Fruit fly (Drosophila melanogaster) whole organism, embryonic: ENCODE data around the gene Snx27.
A peak's percentile ranks its signal among the peaks of the same experiment; 100 is the strongest.

Experiments
- Ada2b ChIP-seq: fragments of 200-800 bp; sonication (Bioruptor generic); IDR thresholded peaks from 2 replicates; pipeline ENCODE4 v1.3.6; 2022; ENCODE audit warnings: missing biosample characterization, missing genetic modification characterization
- Antp ChIP-seq: fragments of 200-800 bp; sonication (Bioruptor generic); optimal IDR thresholded peaks from 3 replicates; lab custom pipeline; 2016; ENCODE audit warnings: missing biosample characterization, missing genetic modification characterization
- Asciz ChIP-seq: fragments of 200-800 bp; sonication (Bioruptor generic); optimal IDR thresholded peaks from 2 replicates; lab custom pipeline; 2017; ENCODE audit warnings: missing biosample characterization, mild to moderate bottlenecking, missing genetic modification characterization, missing genetic modification reagents
- Atf6 ChIP-seq: fragments of 200-800 bp; sonication (Bioruptor generic); IDR thresholded peaks from 2 replicates; pipeline ENCODE4 v1.3.6; 2022; ENCODE audit warnings: missing biosample characterization, missing genetic modification characterization
- B-H2 ChIP-seq: fragments of 200-800 bp; sonication (Bioruptor generic); optimal IDR thresholded peaks from 2 replicates; lab custom pipeline; 2018; ENCODE audit warnings: missing biosample characterization, mild to moderate bottlenecking, missing genetic modification characterization
- Blimp-1 ChIP-seq: fragments of 200-800 bp; sonication (Bioruptor generic); optimal IDR thresholded peaks from 3 replicates; lab custom pipeline; 2018; ENCODE audit warnings: missing biosample characterization, missing genetic modification characterization, mild to moderate bottlenecking, moderate library complexity, missing genetic modification reagents
- CG12155 ChIP-seq: fragments of 200-800 bp; sonication (Bioruptor generic); optimal IDR thresholded peaks from 3 replicates; lab custom pipeline; 2016; ENCODE audit warnings: missing biosample characterization, missing genetic modification characterization
- CG12744 ChIP-seq: fragments of 200-800 bp; sonication (Bioruptor generic); optimal IDR thresholded peaks from 2 replicates; lab custom pipeline; 2016; ENCODE audit warnings: missing biosample characterization, missing genetic modification characterization
- CG14441 ChIP-seq: fragments of 200-800 bp; sonication (Bioruptor generic); IDR thresholded peaks from 2 replicates; pipeline ENCODE4 v1.3.6; 2022; ENCODE audit warnings: missing biosample characterization, missing genetic modification characterization
- CG2199 ChIP-seq: fragments of 200-800 bp; sonication (Bioruptor generic); IDR thresholded peaks from 3 replicates; pipeline ENCODE4 v1.3.6; 2022; ENCODE audit warnings: missing biosample characterization, missing genetic modification characterization
- CG30431 ChIP-seq: fragments of 200-800 bp; sonication (Bioruptor generic); optimal IDR thresholded peaks from 2 replicates; lab custom pipeline; 2017; ENCODE audit warnings: missing biosample characterization, missing genetic modification characterization
- CG31441 ChIP-seq: fragments of 200-800 bp; sonication (Bioruptor generic); IDR thresholded peaks from 2 replicates; pipeline ENCODE4 v1.3.6; 2022; ENCODE audit warnings: missing biosample characterization, missing genetic modification characterization
- CG33213 ChIP-seq: fragments of 200-800 bp; sonication (Bioruptor generic); optimal IDR thresholded peaks from 3 replicates; lab custom pipeline; 2016; ENCODE audit warnings: missing biosample characterization, missing genetic modification characterization
- CG34376 ChIP-seq: fragments of 200-800 bp; sonication (Bioruptor generic); optimal IDR thresholded peaks from 2 replicates; lab custom pipeline; 2018; ENCODE audit warnings: missing biosample characterization, mild to moderate bottlenecking, missing genetic modification characterization
- CG3838 ChIP-seq: fragments of 200-800 bp; sonication (Bioruptor generic); optimal IDR thresholded peaks from 3 replicates; lab custom pipeline; 2016; ENCODE audit warnings: missing biosample characterization, missing genetic modification characterization
- CG7928 ChIP-seq: fragments of 200-800 bp; sonication (Bioruptor generic); optimal IDR thresholded peaks from 2 replicates; lab custom pipeline; 2017; ENCODE audit warnings: missing biosample characterization, mild to moderate bottlenecking, missing genetic modification characterization
- CG8089 ChIP-seq: fragments of 200-800 bp; sonication (Bioruptor generic); optimal IDR thresholded peaks from 3 replicates; lab custom pipeline; 2016; ENCODE audit warnings: missing biosample characterization, missing genetic modification characterization
- CG8359 ChIP-seq: fragments of 200-800 bp; sonication (Bioruptor generic); optimal IDR thresholded peaks from 2 replicates; lab custom pipeline; 2017; ENCODE audit warnings: missing biosample characterization, mild to moderate bottlenecking, missing genetic modification characterization, borderline replicate concordance
- CG9727 ChIP-seq: fragments of 200-800 bp; sonication (Bioruptor generic); optimal IDR thresholded peaks from 3 replicates; lab custom pipeline; 2017; ENCODE audit warnings: missing biosample characterization, mild to moderate bottlenecking, missing genetic modification characterization
- CG9876 ChIP-seq: fragments of 200-800 bp; sonication (Bioruptor generic); optimal IDR thresholded peaks from 2 replicates; lab custom pipeline; 2016; ENCODE audit warnings: missing biosample characterization, missing genetic modification characterization
- CoRest ChIP-seq: fragments of 200-800 bp; sonication (Bioruptor generic); optimal IDR thresholded peaks from 3 replicates; lab custom pipeline; 2018; ENCODE audit warnings: missing biosample characterization, mild to moderate bottlenecking, missing genetic modification characterization, moderate library complexity
- Doc2 ChIP-seq: fragments of 200-800 bp; sonication (Bioruptor generic); IDR thresholded peaks from 2 replicates; pipeline ENCODE4 v1.3.6; 2022; ENCODE audit warnings: missing biosample characterization, missing genetic modification characterization
- GATAe ChIP-seq: fragments of 200-800 bp; sonication (Bioruptor generic); conservative IDR thresholded peaks from 2 replicates; pipeline ENCODE4 v1.3.6; 2022; ENCODE audit warnings: missing biosample characterization, missing genetic modification characterization
- Hand ChIP-seq: fragments of 200-800 bp; sonication (Bioruptor generic); optimal IDR thresholded peaks from 2 replicates; lab custom pipeline; 2017; ENCODE audit warnings: mild to moderate bottlenecking, missing biosample characterization, missing genetic modification reagents, missing genetic modification characterization
- Hmx ChIP-seq: fragments of 200-800 bp; sonication (Bioruptor generic); optimal IDR thresholded peaks from 2 replicates; lab custom pipeline; 2016; ENCODE audit warnings: missing biosample characterization, missing genetic modification characterization
- Hr39 ChIP-seq: fragments of >200 bp; optimal IDR thresholded peaks from 2 replicates; lab custom pipeline; 2017
- Jarid2 ChIP-seq: fragments of 200-800 bp; sonication (Bioruptor generic); optimal IDR thresholded peaks from 3 replicates; lab custom pipeline; 2017; ENCODE audit warnings: mild to moderate bottlenecking, missing biosample characterization, missing genetic modification reagents, missing genetic modification characterization
- Lhr ChIP-seq: fragments of 200-800 bp; sonication (Bioruptor generic); optimal IDR thresholded peaks from 3 replicates; lab custom pipeline; 2017; ENCODE audit warnings: mild to moderate bottlenecking, missing biosample characterization, missing genetic modification reagents, missing genetic modification characterization
- NFAT ChIP-seq: fragments of 200-800 bp; sonication (Bioruptor generic); IDR thresholded peaks from 2 replicates; pipeline ENCODE4 v1.3.6; 2022; ENCODE audit warnings: missing biosample characterization, missing genetic modification characterization
- NK7.1 ChIP-seq: fragments of 200-800 bp; sonication (Bioruptor generic); optimal IDR thresholded peaks from 3 replicates; lab custom pipeline; 2016; ENCODE audit warnings: missing biosample characterization, missing genetic modification characterization
- Optix ChIP-seq: fragments of 200-800 bp; sonication (Bioruptor generic); IDR thresholded peaks from 3 replicates; pipeline ENCODE4 v1.3.6; 2022; ENCODE audit warnings: missing biosample characterization, missing genetic modification characterization
- Taf1 ChIP-seq: fragments of 200-800 bp; sonication (Bioruptor generic); IDR thresholded peaks from 2 replicates; pipeline ENCODE4 v1.3.6; 2022; ENCODE audit warnings: missing biosample characterization, missing genetic modification characterization
- al ChIP-seq: fragments of 200-800 bp; sonication (Bioruptor generic); IDR thresholded peaks from 2 replicates; pipeline ENCODE4 v1.3.6; 2022; ENCODE audit warnings: missing biosample characterization, missing genetic modification characterization
- bbx ChIP-seq: fragments of 200-800 bp; sonication (Bioruptor generic); IDR thresholded peaks from 2 replicates; pipeline ENCODE4 v1.3.6; 2022; ENCODE audit warnings: missing biosample characterization, missing genetic modification characterization; ENCODE audit not compliant: partially characterized antibody
- danr ChIP-seq: fragments of 200-800 bp; sonication (Bioruptor generic); IDR thresholded peaks from 2 replicates; pipeline ENCODE4 v1.3.6; 2022; ENCODE audit warnings: missing biosample characterization, missing genetic modification characterization
- ems ChIP-seq: fragments of 200-800 bp; sonication (Bioruptor generic); optimal IDR thresholded peaks from 3 replicates; lab custom pipeline; 2016; ENCODE audit warnings: missing biosample characterization, missing genetic modification characterization
- fd102C ChIP-seq: fragments of 200-800 bp; sonication (Bioruptor generic); optimal IDR thresholded peaks from 2 replicates; lab custom pipeline; 2018; ENCODE audit warnings: missing biosample characterization, mild to moderate bottlenecking, missing genetic modification characterization, moderate library complexity
- ftz-f1 ChIP-seq: fragments of 200-800 bp; sonication (Bioruptor generic); optimal IDR thresholded peaks from 2 replicates; lab custom pipeline; 2016; ENCODE audit warnings: missing biosample characterization, missing genetic modification characterization
- oc ChIP-seq: fragments of 200-800 bp; sonication (Bioruptor generic); optimal IDR thresholded peaks from 2 replicates; lab custom pipeline; 2018; ENCODE audit warnings: missing biosample characterization, mild to moderate bottlenecking, missing genetic modification characterization, moderate library complexity
- peb ChIP-seq: fragments of 200-800 bp; sonication (Bioruptor generic); IDR thresholded peaks from 2 replicates; pipeline ENCODE4 v1.3.6; 2022; ENCODE audit warnings: missing biosample characterization, missing genetic modification characterization
- sc ChIP-seq, 3 experiments: fragments of >200 bp in 2 of 3; fragments of 200-800 bp in 1 of 3; sonication (Bioruptor generic) in 1 of 3; optimal IDR thresholded peaks; 2 replicates in 2 of 3; 3 replicates in 1 of 3; lab custom pipeline; 2017; ENCODE audit warnings: mild to moderate bottlenecking in 1 of 3, missing biosample characterization in 1 of 3, missing genetic modification characterization in 1 of 3, missing genetic modification reagents in 1 of 3
- seq ChIP-seq: fragments of 200-800 bp; sonication (Bioruptor generic); IDR thresholded peaks from 2 replicates; pipeline ENCODE4 v1.3.6; 2022; ENCODE audit warnings: missing biosample characterization, missing genetic modification characterization
- so ChIP-seq: fragments of 200-800 bp; sonication (Bioruptor generic); IDR thresholded peaks from 3 replicates; pipeline ENCODE4 v1.3.6; 2022; ENCODE audit warnings: missing biosample characterization, missing genetic modification characterization
- tgo ChIP-seq: fragments of 200-800 bp; sonication (Bioruptor generic); IDR thresholded peaks from 3 replicates; pipeline ENCODE4 v1.3.6; 2022; ENCODE audit warnings: missing biosample characterization, missing genetic modification characterization
- tup ChIP-seq: fragments of 200-800 bp; sonication (Bioruptor generic); optimal IDR thresholded peaks from 2 replicates; lab custom pipeline; 2016; ENCODE audit warnings: missing biosample characterization, mild to moderate bottlenecking, missing genetic modification characterization, moderate library complexity
- tx ChIP-seq: fragments of 200-800 bp; sonication (Bioruptor generic); optimal IDR thresholded peaks from 2 replicates; lab custom pipeline; 2016; ENCODE audit warnings: missing biosample characterization, missing genetic modification characterization
- vnd ChIP-seq: fragments of 200-800 bp; sonication (Bioruptor generic); IDR thresholded peaks from 3 replicates; pipeline ENCODE4 v1.3.6; 2022; ENCODE audit warnings: missing biosample characterization, missing genetic modification characterization; ENCODE audit not compliant: partially characterized antibody
- zen2 ChIP-seq: fragments of 200-800 bp; sonication (Bioruptor generic); IDR thresholded peaks from 3 replicates; pipeline ENCODE4 v1.3.6; 2022; ENCODE audit warnings: missing biosample characterization, missing genetic modification characterization; ENCODE audit not compliant: partially characterized antibody
- zfh2 ChIP-seq: fragments of 200-800 bp; sonication (Bioruptor generic); optimal IDR thresholded peaks from 2 replicates; lab custom pipeline; 2016; ENCODE audit warnings: missing biosample characterization, missing genetic modification characterization

Snx27 gene

DNA sequence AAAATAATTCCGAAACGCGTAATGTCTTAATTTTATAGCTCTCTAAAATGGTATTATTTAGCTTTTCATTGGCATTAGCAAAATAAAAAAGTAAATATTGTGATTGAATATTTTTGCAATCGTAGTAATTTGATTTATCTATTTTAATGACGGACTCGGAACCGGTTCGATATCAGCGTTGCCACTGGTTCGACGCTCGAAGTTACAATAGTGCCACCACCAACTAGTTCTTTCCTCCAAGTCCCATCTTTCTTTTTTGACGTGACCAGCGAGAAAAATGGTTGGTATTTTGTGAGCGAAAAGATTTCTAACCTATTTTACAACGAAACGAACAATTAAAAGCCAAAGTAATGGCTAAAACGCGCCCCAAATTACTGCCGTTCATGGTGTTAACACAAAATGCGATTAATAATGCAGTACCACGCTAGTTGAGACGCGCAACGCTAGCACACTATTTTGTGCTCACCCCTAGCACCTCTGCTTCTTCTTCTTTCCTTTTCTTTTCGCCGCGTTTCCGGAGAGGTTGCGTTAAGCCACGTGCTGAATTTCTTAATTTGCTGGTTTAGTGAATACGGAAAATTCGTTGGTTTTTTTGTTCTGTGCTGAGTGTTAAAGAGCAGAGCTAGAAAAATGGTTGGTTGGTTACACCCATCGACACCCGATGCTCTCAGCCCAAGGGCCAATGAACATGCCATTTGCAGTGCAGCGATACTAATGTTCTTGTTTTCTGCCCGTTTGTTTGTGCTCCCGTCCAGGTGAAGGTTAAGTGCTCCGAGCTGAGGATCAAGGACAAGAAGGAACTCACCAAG is 65.4 kb downstream of the Snx27 start, which contains the start of gene RpL35 (continued):
- TF ChIP-seq zen2 (GFP tag; lab: Robert Waterston, UW) = no peak; the same call in 2 of the 3 replicates
- peak; percentile 28 for TF ChIP-seq B-H2 (GFP tag; lab: Kevin White, UChicago)
- no peak for TF ChIP-seq sc (optimal IDR thresholded peaks at IDR 0.05; lab: Kevin White, UChicago)
- TF ChIP-seq sc (GFP tag; optimal IDR thresholded peaks at IDR 0.05; lab: Kevin White, UChicago) = no peak
- no peak; the same call in 1 of the 2 replicates for TF ChIP-seq bbx (GFP tag; lab: Robert Waterston, UW)
- TF ChIP-seq so = no peak
- TF ChIP-seq ftz-f1 = no peak
- peak; percentile 31; the same call in 1 of the 2 replicates for TF ChIP-seq al (GFP tag; lab: Robert Waterston, UW)
- no peak for TF ChIP-seq tgo (GFP tag; lab: Robert Waterston, UW)
- peak; percentile 43 for TF ChIP-seq Antp
- peak; percentile 60 for TF ChIP-seq Lhr (GFP tag; lab: Kevin White, UChicago)
- no peak for TF ChIP-seq tup
- TF ChIP-seq Atf6 (GFP tag; lab: Robert Waterston, UW) = peak; percentile 50
- TF ChIP-seq Hand = peak; percentile 49
- peak; percentile 50 for TF ChIP-seq CG9727 (GFP tag; lab: Kevin White, UChicago)
- TF ChIP-seq CG8359 = peak; percentile 6
- no peak for TF ChIP-seq CG12155 (GFP tag; lab: Kevin White, UChicago)
- TF ChIP-seq CG2199 (GFP tag; lab: Robert Waterston, UW) = no peak
- TF ChIP-seq CG14441 (GFP tag; lab: Robert Waterston, UW) = no peak
- TF ChIP-seq NK7.1 = peak; percentile 37
- no peak for TF ChIP-seq CG3838
- no peak for TF ChIP-seq CG7928 (GFP tag; lab: Kevin White, UChicago)
- TF ChIP-seq Doc2 (GFP tag; lab: Robert Waterston, UW) = no peak
- TF ChIP-seq ems (GFP tag; lab: Kevin White, UChicago) = no peak
- TF ChIP-seq Hr39 (lab: Kevin White, UChicago) = no peak
- no peak for TF ChIP-seq NFAT
- TF ChIP-seq CoRest (tag; lab: Kevin White, UChicago) = no peak
- TF ChIP-seq Optix (GFP tag; lab: Robert Waterston, UW) = no peak
- TF ChIP-seq Blimp-1 (GFP tag; lab: Kevin White, UChicago) = peak; percentile 23
- peak; percentile 6 for TF ChIP-seq CG33213 (GFP tag; lab: Kevin White, UChicago)
- no peak for TF ChIP-seq CG9876 (GFP tag; lab: Kevin White, UChicago)
- no peak for TF ChIP-seq seq (GFP tag; lab: Robert Waterston, UW)
- TF ChIP-seq CG30431 (GFP tag; lab: Kevin White, UChicago) = no peak
- no peak for TF ChIP-seq danr (GFP tag; lab: Robert Waterston, UW)
- TF ChIP-seq CG8089 = peak; percentile 28
- TF ChIP-seq GATAe (GFP tag; lab: Robert Waterston, UW) = no peak
- no peak for TF ChIP-seq Hmx (GFP tag; lab: Kevin White, UChicago)
- peak; percentile 70 for TF ChIP-seq CG34376 (GFP tag; lab: Kevin White, UChicago)
- TF ChIP-seq fd102C = no peak
- TF ChIP-seq tx (GFP tag; lab: Kevin White, UChicago) = no peak
- TF ChIP-seq oc (tag; lab: Kevin White, UChicago) = no peak
- 0 out of 2 replicates have a peak, but pooled peaks have one; percentile 7 for TF ChIP-seq peb
- peak; percentile 15; the same call in 1 of the 2 replicates for TF ChIP-seq CG31441 (GFP tag; lab: Robert Waterston, UW)
- no peak for TF ChIP-seq CG12744 (GFP tag; lab: Kevin White, UChicago)
- peak; percentile 54 for TF ChIP-seq Asciz (GFP tag; lab: Kevin White, UChicago)
- TF ChIP-seq Taf1 (GFP tag; lab: Robert Waterston, UW) = no peak
- TF ChIP-seq zfh2 (GFP tag; lab: Kevin White, UChicago) = peak; percentile 13
- TF ChIP-seq Jarid2 (GFP tag; lab: Kevin White, UChicago) = peak; percentile 24
- peak; percentile 38; the same call in 1 of the 3 replicates for TF ChIP-seq vnd
- TF ChIP-seq Ada2b (GFP tag; lab: Robert Waterston, UW) = no peak
